Fruit fly (Drosophila melanogaster): Measurements from ENCODE around the gene CG17261.

CG17261 gene

DNA sequence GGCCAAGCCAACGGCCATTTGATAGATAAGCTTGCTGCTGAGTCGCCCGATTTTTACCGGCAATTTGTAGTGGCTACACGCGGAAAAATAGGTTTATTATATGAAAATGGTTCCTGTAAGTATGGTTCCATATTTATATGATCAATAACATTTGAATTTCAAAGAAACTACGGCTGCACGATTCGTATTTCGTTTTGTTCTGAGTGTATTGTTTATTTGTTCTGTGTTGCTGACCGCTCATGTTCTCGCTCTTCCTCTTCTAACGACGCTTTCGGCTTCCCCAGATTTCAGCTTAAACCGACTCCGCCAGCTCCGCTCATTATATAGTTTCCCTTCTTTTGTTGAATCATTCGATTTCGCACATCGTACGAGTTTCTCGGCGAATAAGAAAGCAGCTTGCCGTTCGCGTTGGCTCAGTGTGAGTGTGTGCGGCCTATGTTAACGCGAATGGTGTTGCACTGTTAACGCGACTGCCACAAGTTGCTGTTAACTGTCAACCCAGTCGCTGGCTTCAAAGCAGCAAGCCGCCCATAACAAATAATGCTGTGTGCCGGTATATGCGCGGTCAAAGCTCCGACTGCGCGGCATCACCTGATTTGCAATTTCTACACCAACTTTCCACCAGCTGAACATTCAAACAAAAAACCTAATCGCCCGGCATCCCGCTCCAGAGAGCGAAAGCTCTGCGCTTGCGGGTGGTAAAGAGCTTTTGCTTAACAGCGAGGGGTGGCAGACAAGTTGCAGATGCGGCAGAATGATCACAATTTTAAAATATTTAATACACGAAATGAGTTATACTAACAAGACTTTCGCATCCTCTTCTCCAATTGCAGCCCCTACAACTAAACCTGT lies 16.6 kb downstream of the CG17261 start (continued):
- TF ChIP-seq bab2 (GFP tag; optimal IDR thresholded peaks at IDR 0.05), result no peak
- TF ChIP-seq hth (optimal IDR thresholded peaks at IDR 0.05), result no peak
- TF ChIP-seq CG8478 (optimal IDR thresholded peaks at IDR 0.05), result no peak
- no peak for TF ChIP-seq CG1233 (GFP tag; optimal IDR thresholded peaks at IDR 0.05)
- peak; percentile 58 for TF ChIP-seq al (GFP tag; IDR thresholded peaks at IDR 0.05)
- TF ChIP-seq amos (GFP tag; IDR thresholded peaks at IDR 0.05; ENCODE audit: partially characterized antibody), result no peak
- no peak for TF ChIP-seq CG8388 (GFP tag; optimal IDR thresholded peaks at IDR 0.05)
- TF ChIP-seq Antp (GFP tag; optimal IDR thresholded peaks at IDR 0.05), result peak; percentile 18
- no peak for TF ChIP-seq Asciz (GFP tag; optimal IDR thresholded peaks at IDR 0.05)
- no peak for TF ChIP-seq aop (GFP tag; IDR thresholded peaks at IDR 0.05)
- peak; percentile 61 for TF ChIP-seq sug (tag; optimal IDR thresholded peaks at IDR 0.05)
- no peak for TF ChIP-seq bbx (GFP tag; IDR thresholded peaks at IDR 0.05; ENCODE audit: partially characterized antibody)
- no peak for TF ChIP-seq CG2129 (GFP tag; IDR thresholded peaks at IDR 0.05; ENCODE audit: partially characterized antibody)
- no peak for TF ChIP-seq CG12391 (tag; optimal IDR thresholded peaks at IDR 0.05)
- no peak for TF ChIP-seq odd (GFP tag; optimal IDR thresholded peaks at IDR 0.05)
- TF ChIP-seq CG4282 (GFP tag; optimal IDR thresholded peaks at IDR 0.05), result no peak
- TF ChIP-seq Drgx (GFP tag; IDR thresholded peaks at IDR 0.05), result 0 out of 2 replicates have a peak, but pooled peaks have one; percentile 40
- TF ChIP-seq CG2678 (tag; optimal IDR thresholded peaks at IDR 0.05), result peak; percentile 37
- 0 out of 3 replicates have a peak, but pooled peaks have one; percentile 23 for TF ChIP-seq ci (GFP tag; IDR thresholded peaks at IDR 0.05)
- no peak for TF ChIP-seq Dll (GFP tag; IDR thresholded peaks at IDR 0.05; ENCODE audit: partially characterized antibody)
- peak; percentile 14 for TF ChIP-seq CG18619 (GFP tag; optimal IDR thresholded peaks at IDR 0.05)
- TF ChIP-seq sob (GFP tag; IDR thresholded peaks at IDR 0.05), result peak; percentile 43; the same call in 1 of the 2 replicates
- TF ChIP-seq Atf-2 (GFP tag; optimal IDR thresholded peaks at IDR 0.05), result no peak
- TF ChIP-seq Nf-YA (GFP tag; IDR thresholded peaks at IDR 0.05), result no peak
- TF ChIP-seq Ada2b (GFP tag; IDR thresholded peaks at IDR 0.05), result peak; percentile 31; the same call in 1 of the 2 replicates
- TF ChIP-seq sqz (GFP tag; optimal IDR thresholded peaks at IDR 0.05), result no peak
- peak; percentile 29 for TF ChIP-seq CG9817 (tag; optimal IDR thresholded peaks at IDR 0.05)
- TF ChIP-seq Usf (GFP tag; optimal IDR thresholded peaks at IDR 0.05), result peak; percentile 28
- TF ChIP-seq emc (GFP tag; optimal IDR thresholded peaks at IDR 0.05), result no peak
- TF ChIP-seq pnt (GFP tag; optimal IDR thresholded peaks at IDR 0.05), result no peak
- no peak for TF ChIP-seq Dad (GFP tag; optimal IDR thresholded peaks at IDR 0.05)
- no peak for TF ChIP-seq CG4360 (GFP tag; IDR thresholded peaks at IDR 0.05)
- no peak for TF ChIP-seq CG16779 (GFP tag; IDR thresholded peaks at IDR 0.05)
- TF ChIP-seq ind (GFP tag; optimal IDR thresholded peaks at IDR 0.05), result peak; percentile 5
- no peak for TF ChIP-seq Side (GFP tag; optimal IDR thresholded peaks at IDR 0.05)
- no peak for TF ChIP-seq tup (GFP tag; optimal IDR thresholded peaks at IDR 0.05)
- TF ChIP-seq CG7745 (tag; optimal IDR thresholded peaks at IDR 0.05), result no peak
- 0 out of 2 replicates have a peak, but pooled peaks have one; percentile 36 for TF ChIP-seq wdn (GFP tag; IDR thresholded peaks at IDR 0.05)
- 0 out of 2 replicates have a peak, but pooled peaks have one; percentile 35 for TF ChIP-seq CG13287 (GFP tag; IDR thresholded peaks at IDR 0.05; ENCODE audit: partially characterized antibody)
- TF ChIP-seq z (GFP tag; IDR thresholded peaks at IDR 0.05), result no peak

DNA sequence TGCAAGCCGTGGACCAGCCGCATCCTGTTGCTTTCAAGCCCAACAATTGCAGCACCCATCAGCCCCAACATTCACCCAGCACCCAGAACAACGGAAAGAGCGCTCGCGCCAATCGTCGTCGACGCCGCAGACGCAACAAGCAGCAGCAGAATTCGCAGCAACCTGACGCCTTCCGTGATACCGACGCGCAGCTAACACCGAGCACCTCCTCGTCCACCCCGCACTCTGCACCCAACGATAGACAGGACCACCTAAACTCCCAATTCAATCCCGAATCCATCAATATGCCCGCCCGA lies 17.2 kb downstream of the CG17261 start:
- TF ChIP-seq CG32532 (GFP tag; IDR thresholded peaks at IDR 0.05) (0 out of 2 replicates have a peak, but pooled peaks have one; percentile 10), Lim3 (GFP tag; IDR thresholded peaks at IDR 0.05) (no peak), CG11696 (GFP tag; IDR thresholded peaks at IDR 0.05) (no peak), danr (GFP tag; IDR thresholded peaks at IDR 0.05) (no peak), schlank (tag; optimal IDR thresholded peaks at IDR 0.05) (no peak), CG12219 (GFP tag; optimal IDR thresholded peaks at IDR 0.05) (no peak), kni (GFP tag; optimal IDR thresholded peaks at IDR 0.05) (no peak), Ets65A (GFP tag) (peak; percentile 44), CG11456 (GFP tag; IDR thresholded peaks at IDR 0.05) (0 out of 3 replicates have a peak, but pooled peaks have one; percentile 22), hkb (optimal IDR thresholded peaks at IDR 0.05) (peak; percentile 94), hkb (GFP tag; IDR thresholded peaks at IDR 0.05) (no peak), row (GFP tag; IDR thresholded peaks at IDR 0.05) (0 out of 3 replicates have a peak, but pooled peaks have one; percentile 1)
